Worm (Caenorhabditis elegans) whole organism, L2 larva: ENCODE measurements around the gene F40F8.11.

Source experiments
- C34F6.9 ChIP-seq: fragments of 150-350 bp; optimal IDR thresholded peaks from 2 replicates; lab custom pipeline; 2014; ENCODE audit warnings: missing biosample characterization, missing genetic modification characterization
- F13H6.1 ChIP-seq: sonication (generic microtip); optimal IDR thresholded peaks from 2 replicates; lab custom pipeline; 2016; ENCODE audit warnings: missing genetic modification characterization, missing compliant biosample characterization
- R02D3.7 ChIP-seq: fragments of 150-350 bp; optimal IDR thresholded peaks from 2 replicates; lab custom pipeline; 2014; ENCODE audit warnings: missing biosample characterization, missing genetic modification characterization
- ZK546.5 ChIP-seq: sonication (generic microtip); optimal IDR thresholded peaks from 2 replicates; lab custom pipeline; 2017; ENCODE audit warnings: missing biosample characterization, missing genetic modification characterization
- alr-1 ChIP-seq: fragments of 150-350 bp; optimal IDR thresholded peaks from 2 replicates; lab custom pipeline; 2014; ENCODE audit warnings: missing biosample characterization, missing genetic modification characterization
- aly-2 ChIP-seq: fragments of 150-350 bp; optimal IDR thresholded peaks from 2 replicates; lab custom pipeline; 2014; ENCODE audit warnings: missing biosample characterization, missing genetic modification characterization
- ama-1 ChIP-seq: fragments of 150-350 bp; optimal IDR thresholded peaks from 2 replicates; lab custom pipeline; 2018; ENCODE audit warnings: inconsistent platforms
- blmp-1 ChIP-seq: sonication (generic microtip); optimal IDR thresholded peaks from 2 replicates; lab custom pipeline; 2017; ENCODE audit warnings: missing genetic modification characterization, mild to moderate bottlenecking, missing compliant biosample characterization, antibody characterized with exemption, moderate library complexity; ENCODE audit not compliant: insufficient read depth
- ceh-16 ChIP-seq: fragments of 150-350 bp; optimal IDR thresholded peaks from 2 replicates; lab custom pipeline; 2014; ENCODE audit warnings: missing biosample characterization, missing genetic modification characterization
- ceh-82 ChIP-seq: fragments of 150-350 bp; optimal IDR thresholded peaks from 2 replicates; lab custom pipeline; 2014; ENCODE audit warnings: missing biosample characterization, missing genetic modification characterization
- crh-2 ChIP-seq: sonication (generic microtip); optimal IDR thresholded peaks from 2 replicates; lab custom pipeline; 2017; ENCODE audit warnings: missing biosample characterization, missing genetic modification characterization
- dmd-4 ChIP-seq: sonication (generic microtip); optimal IDR thresholded peaks from 2 replicates; lab custom pipeline; 2017; ENCODE audit warnings: missing biosample characterization, missing genetic modification characterization
- egl-27 ChIP-seq: sonication (generic microtip); optimal IDR thresholded peaks from 3 replicates; lab custom pipeline; 2017; ENCODE audit warnings: missing biosample characterization, missing genetic modification reagents, missing genetic modification characterization
- elt-3 ChIP-seq: sonication (generic microtip); optimal IDR thresholded peaks from 2 replicates; lab custom pipeline; 2017; ENCODE audit warnings: missing biosample characterization, missing genetic modification characterization
- fos-1 ChIP-seq: fragments of 150-350 bp; optimal IDR thresholded peaks from 2 replicates; lab custom pipeline; 2014; ENCODE audit warnings: missing biosample characterization, missing genetic modification characterization
- gmeb-1 ChIP-seq: fragments of 150-350 bp; optimal IDR thresholded peaks from 2 replicates; lab custom pipeline; 2014; ENCODE audit warnings: missing biosample characterization, missing genetic modification characterization
- lin-11 ChIP-seq: fragments of 150-350 bp; sonication (generic microtip); optimal IDR thresholded peaks from 2 replicates; lab custom pipeline; 2014; ENCODE audit warnings: missing biosample characterization, missing genetic modification characterization, inconsistent platforms, mixed read lengths
- lin-13 ChIP-seq: fragments of 150-350 bp; optimal IDR thresholded peaks from 2 replicates; lab custom pipeline; 2014; ENCODE audit warnings: missing biosample characterization, missing genetic modification reagents, missing genetic modification characterization
- lsy-2 ChIP-seq, 2 experiments: fragments of 150-350 bp in 1 of 2; sonication (generic microtip) in 1 of 2; optimal IDR thresholded peaks; 2 replicates each; lab custom pipeline; 2014 to 2017; ENCODE audit warnings: missing biosample characterization in 2 of 2, missing genetic modification characterization in 2 of 2
- mab-5 ChIP-seq: fragments of 150-350 bp; optimal IDR thresholded peaks from 2 replicates; lab custom pipeline; 2014; ENCODE audit warnings: missing biosample characterization, missing genetic modification characterization
- mbf-1 ChIP-seq: sonication (generic microtip); optimal IDR thresholded peaks from 2 replicates; lab custom pipeline; 2017; ENCODE audit warnings: missing biosample characterization, missing genetic modification characterization
- mdl-1 ChIP-seq, 2 experiments: fragments of 150-350 bp in 1 of 2; sonication (generic microtip) in 1 of 2; optimal IDR thresholded peaks; 2 replicates each; lab custom pipeline; 2017; ENCODE audit warnings: missing biosample characterization in 2 of 2, missing genetic modification characterization in 2 of 2
- nhr-10 ChIP-seq: sonication (generic microtip); optimal IDR thresholded peaks from 2 replicates; lab custom pipeline; 2017; ENCODE audit warnings: missing biosample characterization, missing genetic modification characterization
- nhr-11 ChIP-seq: fragments of 150-350 bp; optimal IDR thresholded peaks from 2 replicates; lab custom pipeline; 2014; ENCODE audit warnings: missing biosample characterization, missing genetic modification characterization
- nhr-12 ChIP-seq: fragments of 150-350 bp; optimal IDR thresholded peaks from 2 replicates; lab custom pipeline; 2014; ENCODE audit warnings: missing biosample characterization, missing genetic modification characterization
- nhr-129 ChIP-seq: fragments of 150-350 bp; optimal IDR thresholded peaks from 2 replicates; lab custom pipeline; 2014; ENCODE audit warnings: missing biosample characterization, missing genetic modification characterization
- nhr-21 ChIP-seq: fragments of 150-350 bp; optimal IDR thresholded peaks from 2 replicates; lab custom pipeline; 2014; ENCODE audit warnings: missing biosample characterization, missing genetic modification characterization
- nhr-23 ChIP-seq: fragments of 150-350 bp; optimal IDR thresholded peaks from 2 replicates; lab custom pipeline; 2014; ENCODE audit warnings: missing biosample characterization, missing genetic modification reagents, missing genetic modification characterization
- nhr-237 ChIP-seq: fragments of 150-350 bp; optimal IDR thresholded peaks from 2 replicates; lab custom pipeline; 2014; ENCODE audit warnings: missing biosample characterization, missing genetic modification characterization
- nhr-25 ChIP-seq: fragments of 150-350 bp; sonication (generic microtip); optimal IDR thresholded peaks from 3 replicates; lab custom pipeline; 2014; ENCODE audit warnings: missing biosample characterization, missing genetic modification characterization
- nhr-6 ChIP-seq: fragments of 150-350 bp; optimal IDR thresholded peaks from 2 replicates; lab custom pipeline; 2014; ENCODE audit warnings: missing biosample characterization, missing genetic modification characterization
- nhr-77 ChIP-seq: fragments of 150-350 bp; optimal IDR thresholded peaks from 2 replicates; lab custom pipeline; 2014; ENCODE audit warnings: missing biosample characterization, missing genetic modification characterization
- peb-1 ChIP-seq: fragments of 150-350 bp; optimal IDR thresholded peaks from 2 replicates; lab custom pipeline; 2014; ENCODE audit warnings: missing biosample characterization, missing genetic modification characterization
- skn-1 ChIP-seq: sonication (generic microtip); optimal IDR thresholded peaks from 2 replicates; lab custom pipeline; 2017; ENCODE audit warnings: missing biosample characterization, missing genetic modification characterization
- sma-3 ChIP-seq: sonication (generic microtip); optimal IDR thresholded peaks from 2 replicates; lab custom pipeline; 2016; ENCODE audit warnings: missing genetic modification reagents, missing genetic modification characterization, missing compliant biosample characterization
- sma-9 ChIP-seq, 2 experiments: fragments of 150-350 bp in 1 of 2; sonication (generic microtip) in 1 of 2; optimal IDR thresholded peaks; 2 replicates each; lab custom pipeline; 2014 to 2016; ENCODE audit warnings: missing genetic modification characterization in 2 of 2, mild to moderate bottlenecking in 1 of 2, missing biosample characterization in 1 of 2, missing compliant biosample characterization in 1 of 2, missing genetic modification reagents in 1 of 2, moderate library complexity in 1 of 2
- snpc-4 ChIP-seq: fragments of 150-350 bp; optimal IDR thresholded peaks from 2 replicates; lab custom pipeline; 2014; ENCODE audit warnings: missing biosample characterization, missing genetic modification characterization
- unc-39 ChIP-seq: fragments of 150-350 bp; optimal IDR thresholded peaks from 2 replicates; lab custom pipeline; 2014; ENCODE audit warnings: missing biosample characterization, missing genetic modification characterization
- unc-55 ChIP-seq: fragments of 150-350 bp; sonication (generic microtip); optimal IDR thresholded peaks from 3 replicates; lab custom pipeline; 2014; ENCODE audit warnings: missing biosample characterization, missing genetic modification reagents, missing genetic modification characterization
- unc-62 ChIP-seq: fragments of 150-350 bp; optimal IDR thresholded peaks from 2 replicates; lab custom pipeline; 2014; ENCODE audit warnings: missing biosample characterization, missing genetic modification reagents, missing genetic modification characterization
- zag-1 ChIP-seq: fragments of 150-350 bp; optimal IDR thresholded peaks from 2 replicates; lab custom pipeline; 2014; ENCODE audit warnings: missing biosample characterization, missing genetic modification characterization
- ztf-1 ChIP-seq: fragments of 200-800 bp; sonication (Bioruptor generic); conservative IDR thresholded peaks from 2 replicates; pipeline ENCODE4 v1.3.6; 2022; ENCODE audit warnings: missing genetic modification characterization, missing compliant biosample characterization
- ztf-4 ChIP-seq: fragments of 150-350 bp; optimal IDR thresholded peaks from 2 replicates; lab custom pipeline; 2014; ENCODE audit warnings: missing biosample characterization, missing genetic modification characterization

The F40F8.11 gene

ce11 chrII:11129517-11129916, 2.9 kb downstream of the F40F8.11 start, which contains the start of gene F40F8.12:
Gene F40F8.12 (plus strand): TSS chrII:11129817.
- TF ChIP-seq blmp-1: no peak
- no peak for TF ChIP-seq R02D3.7 (tag; lab: Kevin White, UChicago)
- no peak for TF ChIP-seq mbf-1 (tag; lab: Kevin White, UChicago)
- TF ChIP-seq nhr-6: no peak
- no peak for TF ChIP-seq C34F6.9 (tag; lab: Kevin White, UChicago)
- TF ChIP-seq skn-1 (tag; lab: Kevin White, UChicago): no peak
- TF ChIP-seq ztf-1: no peak
- no peak for TF ChIP-seq snpc-4 (tag; lab: Kevin White, UChicago)
- TF ChIP-seq ZK546.5 (tag; lab: Kevin White, UChicago): no peak
- TF ChIP-seq ceh-16 (tag; lab: Kevin White, UChicago): no peak
- TF ChIP-seq unc-62 (GFP tag; lab: Kevin White, UChicago): no peak
- TF ChIP-seq, all 48 proteins: peak for 0

ce11 chrII:11128989-11129388, 3.4 kb downstream of the F40F8.11 start, which contains the start of gene F40F8.3:
Gene F40F8.3 (plus strand): TSS chrII:11129289.
- TF ChIP-seq elt-3 (tag; lab: Kevin White, UChicago) (no peak), sma-3 (GFP tag; lab: Kevin White, UChicago) (no peak), mdl-1 (tag; optimal IDR thresholded peaks at IDR 0.05; lab: Kevin White, UChicago) (no peak), dmd-4 (tag; lab: Kevin White, UChicago) (no peak), lin-13 (no peak), crh-2 (tag; lab: Kevin White, UChicago) (no peak), nhr-6 (no peak), peb-1 (tag; lab: Kevin White, UChicago) (no peak), zag-1 (tag; lab: Kevin White, UChicago) (no peak), nhr-129 (tag; lab: Kevin White, UChicago) (no peak), unc-55 (no peak), nhr-77 (tag; lab: Kevin White, UChicago) (no peak), ama-1 (lab: Kevin White, UChicago) (no peak), skn-1 (tag; lab: Kevin White, UChicago) (no peak), unc-39 (tag; lab: Kevin White, UChicago) (no peak), alr-1 (tag; lab: Kevin White, UChicago) (no peak), fos-1 (no peak)
- TF ChIP-seq, all 48 proteins: peak for 0

- no peak for TF ChIP-seq unc-55
- TF ChIP-seq nhr-10: no peak
- TF ChIP-seq nhr-6: no peak
- TF ChIP-seq alr-1 (tag; lab: Kevin White, UChicago): no peak
- no peak for TF ChIP-seq zag-1 (tag; lab: Kevin White, UChicago)
- TF ChIP-seq, all 48 proteins: peak for 0
These were observed 5.0 kb downstream of the F40F8.11 start, which contains the start of gene F40F8.1 for ce11 chrII:11127364-11127763. Gene F40F8.1 (plus strand): TSS chrII:11127664.

ce11 chrII:11126312-11127000, 5.9 kb downstream of the F40F8.11 start, which contains the start of the genes rps-9 and lsm-1:
Gene rps-9 (minus strand): TSS chrII:11126362.
Gene lsm-1 (plus strand): TSS chrII:11126950.
- TF ChIP-seq mdl-1 (tag; optimal IDR thresholded peaks at IDR 0.05; lab: Kevin White, UChicago) (no peak), elt-3 (tag; lab: Kevin White, UChicago) (no peak), nhr-77 (tag; lab: Kevin White, UChicago) (no peak), blmp-1 (peak; percentile 25), nhr-12 (tag; lab: Kevin White, UChicago) (no peak), lsy-2 (tag; optimal IDR thresholded peaks at IDR 0.05; lab: Kevin White, UChicago) (peak; percentile 80 to 98), aly-2 (tag; lab: Kevin White, UChicago) (no peak), nhr-23 (tag; lab: Kevin White, UChicago) (no peak), lin-11 (peak; percentile 81), nhr-11 (tag; lab: Kevin White, UChicago) (no peak), ztf-1 (no peak), mab-5 (tag; lab: Kevin White, UChicago) (no peak), sma-3 (GFP tag; lab: Kevin White, UChicago) (peak; percentile 40), lin-13 (peak; percentile 68), gmeb-1 (tag; lab: Kevin White, UChicago) (peak; percentile 71), ceh-82 (tag; lab: Kevin White, UChicago) (no peak), ztf-4 (tag; lab: Kevin White, UChicago) (peak; percentile 52), nhr-129 (tag; lab: Kevin White, UChicago) (peak; percentile 53), ceh-16 (tag; lab: Kevin White, UChicago) (no peak), zag-1 (tag; lab: Kevin White, UChicago) (no peak), egl-27 (no peak), nhr-25 (tag; lab: Kevin White, UChicago) (peak; percentile 55), crh-2 (tag; lab: Kevin White, UChicago) (peak; percentile 77), nhr-21 (tag; lab: Kevin White, UChicago) (peak; percentile 32), snpc-4 (tag; lab: Kevin White, UChicago) (peak; percentile 56), unc-55 (peak; percentile 84), fos-1 (peak; percentile 36), nhr-237 (tag; lab: Kevin White, UChicago) (no peak), C34F6.9 (tag; lab: Kevin White, UChicago) (peak; percentile 75), sma-9 (GFP tag; optimal IDR thresholded peaks at IDR 0.05; lab: Kevin White, UChicago) (no peak), sma-9 (tag; optimal IDR thresholded peaks at IDR 0.05; lab: Kevin White, UChicago) (no peak), unc-62 (GFP tag; lab: Kevin White, UChicago) (no peak), F13H6.1 (peak; percentile 40)
- TF ChIP-seq, all 48 proteins: peak for 16
